Worm (Caenorhabditis elegans) whole organism, L3 larva: ENCODE data around the gene fbxb-79.

Source experiments
- R02D3.7 ChIP-seq: fragments of 150-350 bp; optimal IDR thresholded peaks from 2 replicates; lab custom pipeline; 2014; ENCODE audit warnings: missing biosample characterization, missing genetic modification characterization
- ZK546.5 ChIP-seq: sonication (generic microtip); optimal IDR thresholded peaks from 2 replicates; lab custom pipeline; 2017; ENCODE audit warnings: missing biosample characterization, missing genetic modification characterization
- aly-2 ChIP-seq: fragments of 150-350 bp; optimal IDR thresholded peaks from 2 replicates; lab custom pipeline; 2014; ENCODE audit warnings: missing biosample characterization, missing genetic modification characterization
- ama-1 ChIP-seq: fragments of 150-350 bp; optimal IDR thresholded peaks from 2 replicates; lab custom pipeline; 2018
- ceh-16 ChIP-seq: sonication (generic microtip); optimal IDR thresholded peaks from 2 replicates; lab custom pipeline; 2017; ENCODE audit warnings: missing biosample characterization, missing genetic modification characterization
- ceh-28 ChIP-seq: fragments of 150-350 bp; optimal IDR thresholded peaks from 2 replicates; lab custom pipeline; 2014; ENCODE audit warnings: missing biosample characterization, missing genetic modification reagents, missing genetic modification characterization
- ceh-82 ChIP-seq: fragments of 150-350 bp; optimal IDR thresholded peaks from 2 replicates; lab custom pipeline; 2014; ENCODE audit warnings: missing biosample characterization, missing genetic modification characterization
- ceh-9 ChIP-seq: sonication (generic microtip); optimal IDR thresholded peaks from 2 replicates; lab custom pipeline; 2018; ENCODE audit warnings: missing biosample characterization, missing genetic modification characterization
- daf-12 ChIP-seq: fragments of 150-350 bp; optimal IDR thresholded peaks from 2 replicates; lab custom pipeline; 2014; ENCODE audit warnings: missing biosample characterization, missing genetic modification reagents, missing genetic modification characterization
- egl-27 ChIP-seq: sonication (generic microtip); optimal IDR thresholded peaks from 4 replicates; lab custom pipeline; 2017; ENCODE audit warnings: missing biosample characterization, missing genetic modification reagents, missing genetic modification characterization
- egl-5 ChIP-seq: fragments of 150-350 bp; optimal IDR thresholded peaks from 2 replicates; lab custom pipeline; 2017; ENCODE audit warnings: missing biosample characterization, missing genetic modification reagents, missing genetic modification characterization, inconsistent platforms
- elt-1 ChIP-seq: fragments of 150-350 bp; optimal IDR thresholded peaks from 2 replicates; lab custom pipeline; 2014; ENCODE audit warnings: missing biosample characterization, missing genetic modification characterization
- elt-2 ChIP-seq: sonication (generic microtip); optimal IDR thresholded peaks from 2 replicates; lab custom pipeline; 2016; ENCODE audit warnings: missing genetic modification reagents, mild to moderate bottlenecking, missing genetic modification characterization, missing compliant biosample characterization
- eor-1 ChIP-seq, 2 experiments: fragments of 150-350 bp; optimal IDR thresholded peaks; 2 replicates each; lab custom pipeline; 2014 to 2018; ENCODE audit warnings: missing biosample characterization in 2 of 2, missing genetic modification characterization in 2 of 2
- fkh-2 ChIP-seq: fragments of 150-350 bp; optimal IDR thresholded peaks from 2 replicates; lab custom pipeline; 2014; ENCODE audit warnings: missing biosample characterization, missing genetic modification reagents, missing genetic modification characterization
- fos-1 ChIP-seq: fragments of 150-350 bp; optimal IDR thresholded peaks from 2 replicates; lab custom pipeline; 2014; ENCODE audit warnings: missing biosample characterization, missing genetic modification characterization
- hmg-11 ChIP-seq: sonication (generic microtip); optimal IDR thresholded peaks from 2 replicates; lab custom pipeline; 2016; ENCODE audit warnings: missing genetic modification characterization, missing compliant biosample characterization
- jun-1 ChIP-seq: fragments of 150-350 bp; optimal IDR thresholded peaks from 2 replicates; lab custom pipeline; 2014; ENCODE audit warnings: missing biosample characterization, missing genetic modification reagents, missing genetic modification characterization
- lin-15B ChIP-seq: fragments of 150-350 bp; optimal IDR thresholded peaks from 2 replicates; lab custom pipeline; 2014; ENCODE audit warnings: missing biosample characterization, missing genetic modification characterization
- lin-39 ChIP-seq: fragments of 150-350 bp; optimal IDR thresholded peaks from 2 replicates; lab custom pipeline; 2018; ENCODE audit warnings: missing biosample characterization, missing genetic modification reagents, missing genetic modification characterization
- lsy-12 ChIP-seq: sonication (generic microtip); optimal IDR thresholded peaks from 2 replicates; lab custom pipeline; 2016; ENCODE audit warnings: mild to moderate bottlenecking, missing genetic modification characterization, missing compliant biosample characterization
- mdl-1 ChIP-seq: fragments of 150-350 bp; optimal IDR thresholded peaks from 2 replicates; lab custom pipeline; 2014; ENCODE audit warnings: missing biosample characterization, missing genetic modification characterization
- mml-1 ChIP-seq: fragments of 150-350 bp; sonication (generic microtip); optimal IDR thresholded peaks from 3 replicates; lab custom pipeline; 2014; ENCODE audit warnings: missing biosample characterization, missing genetic modification characterization
- nfya-1 ChIP-seq: sonication (generic microtip); optimal IDR thresholded peaks from 2 replicates; lab custom pipeline; 2017; ENCODE audit warnings: missing genetic modification characterization, mild to moderate bottlenecking, missing compliant biosample characterization, antibody characterized with exemption, moderate library complexity; ENCODE audit not compliant: insufficient read depth
- nhr-11 ChIP-seq: fragments of 150-350 bp; optimal IDR thresholded peaks from 2 replicates; lab custom pipeline; 2014; ENCODE audit warnings: missing biosample characterization, missing genetic modification characterization
- nhr-23 ChIP-seq: fragments of 150-350 bp; optimal IDR thresholded peaks from 2 replicates; lab custom pipeline; 2014; ENCODE audit warnings: missing biosample characterization, missing genetic modification reagents, missing genetic modification characterization
- nhr-237 ChIP-seq: fragments of 150-350 bp; optimal IDR thresholded peaks from 2 replicates; lab custom pipeline; 2014; ENCODE audit warnings: missing biosample characterization, missing genetic modification characterization
- nhr-25 ChIP-seq: sonication (generic microtip); optimal IDR thresholded peaks from 2 replicates; lab custom pipeline; 2017; ENCODE audit warnings: missing biosample characterization, missing genetic modification characterization
- nhr-28 ChIP-seq: fragments of 150-350 bp; optimal IDR thresholded peaks from 2 replicates; lab custom pipeline; 2014; ENCODE audit warnings: missing biosample characterization, missing genetic modification characterization
- nhr-43 ChIP-seq: sonication (generic microtip); optimal IDR thresholded peaks from 2 replicates; lab custom pipeline; 2016; ENCODE audit warnings: mild to moderate bottlenecking, missing genetic modification characterization, missing compliant biosample characterization; ENCODE audit not compliant: poor library complexity, severe bottlenecking
- nhr-67 ChIP-seq: fragments of 150-350 bp; optimal IDR thresholded peaks from 2 replicates; lab custom pipeline; 2014; ENCODE audit warnings: missing biosample characterization, missing genetic modification characterization
- nhr-76 ChIP-seq: fragments of 150-350 bp; sonication (generic microtip); optimal IDR thresholded peaks from 5 replicates; lab custom pipeline; 2014; ENCODE audit warnings: missing biosample characterization, missing genetic modification characterization
- nhr-77 ChIP-seq: fragments of 150-350 bp; optimal IDR thresholded peaks from 2 replicates; lab custom pipeline; 2014; ENCODE audit warnings: missing biosample characterization, missing genetic modification characterization
- pha-4 ChIP-seq: fragments of 150-350 bp; optimal IDR thresholded peaks from 2 replicates; lab custom pipeline; 2014; ENCODE audit warnings: missing biosample characterization, missing genetic modification reagents, missing genetic modification characterization
- pqm-1 ChIP-seq: fragments of 150-350 bp; optimal IDR thresholded peaks from 2 replicates; lab custom pipeline; 2017; ENCODE audit warnings: missing biosample characterization, missing genetic modification characterization, inconsistent platforms
- sea-2 ChIP-seq: fragments of 150-350 bp; sonication (generic microtip); optimal IDR thresholded peaks from 4 replicates; lab custom pipeline; 2014; ENCODE audit warnings: missing biosample characterization, missing genetic modification reagents, missing genetic modification characterization
- skn-1 ChIP-seq: fragments of 150-350 bp; optimal IDR thresholded peaks from 2 replicates; lab custom pipeline; 2014; ENCODE audit warnings: missing biosample characterization, missing genetic modification characterization
- snpc-4 ChIP-seq: fragments of 150-350 bp; optimal IDR thresholded peaks from 2 replicates; lab custom pipeline; 2014; ENCODE audit warnings: missing biosample characterization, missing genetic modification characterization
- tbx-2 ChIP-seq: sonication (generic microtip); optimal IDR thresholded peaks from 2 replicates; lab custom pipeline; 2016; ENCODE audit warnings: mild to moderate bottlenecking, missing genetic modification characterization, missing compliant biosample characterization
- unc-62 ChIP-seq: fragments of 150-350 bp; sonication (generic microtip); optimal IDR thresholded peaks from 4 replicates; lab custom pipeline; 2014; ENCODE audit warnings: missing biosample characterization, missing genetic modification reagents, missing genetic modification characterization
- zag-1 ChIP-seq: fragments of 150-350 bp; optimal IDR thresholded peaks from 2 replicates; lab custom pipeline; 2014; ENCODE audit warnings: missing biosample characterization, missing genetic modification characterization
- ztf-11 ChIP-seq: fragments of 150-350 bp; optimal IDR thresholded peaks from 2 replicates; lab custom pipeline; 2014; ENCODE audit warnings: missing biosample characterization, missing genetic modification characterization
- ztf-4 ChIP-seq: fragments of 150-350 bp; optimal IDR thresholded peaks from 2 replicates; lab custom pipeline; 2014; ENCODE audit warnings: missing biosample characterization, missing genetic modification characterization

fbxb-79 gene

DNA sequence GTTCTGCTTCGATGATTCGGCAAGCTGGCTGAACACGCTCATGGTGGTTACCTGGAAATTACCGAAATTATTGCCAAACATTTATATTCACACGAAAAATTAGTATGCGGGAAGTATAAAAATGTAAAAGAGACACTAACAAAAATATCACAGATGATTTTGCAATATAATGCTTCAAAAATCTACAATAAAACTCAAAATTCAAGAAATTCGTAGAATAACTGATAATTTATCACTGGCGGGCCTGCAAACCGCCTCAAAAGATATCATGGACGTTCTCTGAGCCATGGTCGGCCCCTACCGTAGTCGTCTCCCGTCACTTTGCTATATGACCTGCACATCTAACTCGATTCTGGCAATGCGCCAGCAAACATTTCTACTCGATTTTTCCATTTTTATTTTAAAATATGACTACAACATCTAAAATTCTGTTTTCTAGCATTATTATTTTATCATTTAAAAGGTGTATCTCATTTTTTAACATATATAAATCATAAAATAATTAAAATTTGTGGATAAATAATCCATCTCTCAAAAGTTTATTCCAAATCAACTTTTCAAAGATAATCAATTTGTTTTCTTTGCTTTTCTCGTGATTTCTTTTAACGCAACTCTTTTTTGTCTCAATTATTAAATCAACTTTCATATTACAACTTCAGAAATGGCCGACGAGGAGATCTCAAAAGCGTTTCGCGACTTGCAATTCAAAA, 39.7 kb downstream of the fbxb-79 start, which contains the start of the genes F01G4.6 and pfd-1 (continued):
- TF ChIP-seq daf-12 (tag; lab: Kevin White, UChicago), result no peak
- peak; percentile 32 for TF ChIP-seq egl-27 (tag; lab: Kevin White, UChicago)
- TF ChIP-seq nhr-43, result peak; percentile 82
- peak; percentile 92 for TF ChIP-seq nhr-25 (tag; lab: Kevin White, UChicago)
- TF ChIP-seq R02D3.7 (tag; lab: Kevin White, UChicago), result peak; percentile 84
- TF ChIP-seq nhr-23 (tag; lab: Kevin White, UChicago), result peak; percentile 97
- TF ChIP-seq nhr-11, result peak; percentile 75
- TF ChIP-seq egl-5 (tag; lab: Kevin White, UChicago), result peak; percentile 84
- peak; percentile 87 for TF ChIP-seq skn-1 (tag; lab: Kevin White, UChicago)
- peak; percentile 64 for TF ChIP-seq mml-1 (tag; lab: Kevin White, UChicago)
- TF ChIP-seq pqm-1 (tag; lab: Kevin White, UChicago), result peak; percentile 90
- TF ChIP-seq lsy-12 (tag; lab: Kevin White, UChicago), result peak; percentile 96
- TF ChIP-seq ceh-28 (tag; lab: Kevin White, UChicago), result peak; percentile 68
- TF ChIP-seq nfya-1 (tag; lab: Kevin White, UChicago), result peak; percentile 98
- peak; percentile 97 for TF ChIP-seq pha-4 (tag; lab: Kevin White, UChicago)
- TF ChIP-seq zag-1 (tag; lab: Kevin White, UChicago), result peak; percentile 85
- TF ChIP-seq mdl-1 (tag; lab: Kevin White, UChicago), result no peak
- peak; percentile 87 for TF ChIP-seq lin-39
- TF ChIP-seq lin-15B (tag; lab: Kevin White, UChicago), result peak; percentile 95
- no peak for TF ChIP-seq ceh-9
- no peak for TF ChIP-seq aly-2 (tag; lab: Kevin White, UChicago)

ce11 chrIV:11148788-11149366, 40.4 kb downstream of the fbxb-79 start:
- TF ChIP-seq lsy-12 (tag; lab: Kevin White, UChicago), result no peak
- no peak for TF ChIP-seq lin-15B (tag; lab: Kevin White, UChicago)
- TF ChIP-seq mdl-1 (tag; lab: Kevin White, UChicago), result no peak
- TF ChIP-seq unc-62, result no peak
- TF ChIP-seq fos-1, result no peak
- no peak for TF ChIP-seq nhr-28 (tag; lab: Kevin White, UChicago)
- TF ChIP-seq ceh-28 (tag; lab: Kevin White, UChicago), result no peak
- TF ChIP-seq ZK546.5 (tag; lab: Kevin White, UChicago), result no peak
- no peak for TF ChIP-seq elt-1 (tag; lab: Kevin White, UChicago)
- no peak for TF ChIP-seq sea-2 (GFP tag; lab: Kevin White, UChicago)
- no peak for TF ChIP-seq nhr-67
- no peak for TF ChIP-seq egl-5 (tag; lab: Kevin White, UChicago)
- peak; percentile 20 for TF ChIP-seq nhr-43
- no peak for TF ChIP-seq hmg-11
- no peak for TF ChIP-seq nhr-237
- TF ChIP-seq nfya-1 (tag; lab: Kevin White, UChicago), result peak; percentile 27
- TF ChIP-seq pha-4 (tag; lab: Kevin White, UChicago), result peak; percentile 11
- no peak for TF ChIP-seq ztf-11 (tag; lab: Kevin White, UChicago)
- TF ChIP-seq nhr-77 (tag; lab: Kevin White, UChicago), result no peak
- TF ChIP-seq zag-1 (tag; lab: Kevin White, UChicago), result no peak
- TF ChIP-seq nhr-11, result no peak
- TF ChIP-seq lin-39, result no peak
- TF ChIP-seq aly-2 (tag; lab: Kevin White, UChicago), result no peak
- no peak for TF ChIP-seq nhr-25 (tag; lab: Kevin White, UChicago)
- TF ChIP-seq R02D3.7 (tag; lab: Kevin White, UChicago), result no peak
- TF ChIP-seq elt-2 (tag; lab: Kevin White, UChicago), result peak; percentile 25
- TF ChIP-seq egl-27 (tag; lab: Kevin White, UChicago), result no peak
- no peak for TF ChIP-seq skn-1 (tag; lab: Kevin White, UChicago)
- no peak for TF ChIP-seq nhr-76 (tag; lab: Kevin White, UChicago)
- TF ChIP-seq tbx-2, result no peak
- no peak for TF ChIP-seq ceh-16
- no peak for TF ChIP-seq fkh-2 (tag; lab: Kevin White, UChicago)
- TF ChIP-seq ceh-9, result no peak
- TF ChIP-seq jun-1, result no peak
- peak; percentile 58 for TF ChIP-seq ama-1 (lab: Kevin White, UChicago)
- TF ChIP-seq daf-12 (tag; lab: Kevin White, UChicago), result no peak
- TF ChIP-seq ztf-4, result no peak
- TF ChIP-seq snpc-4 (tag; lab: Kevin White, UChicago), result no peak
- TF ChIP-seq ceh-82, result no peak
- TF ChIP-seq pqm-1 (tag; lab: Kevin White, UChicago), result peak; percentile 45
- TF ChIP-seq mml-1 (tag; lab: Kevin White, UChicago), result peak; percentile 79
- no peak for TF ChIP-seq eor-1 (tag; optimal IDR thresholded peaks at IDR 0.05; lab: Kevin White, UChicago)
- TF ChIP-seq nhr-23 (tag; lab: Kevin White, UChicago), result no peak
- TF ChIP-seq, all 47 proteins: peak for 7
